Worm (Caenorhabditis elegans): ENCODE measurements around the gene chil-6.

The chil-6 gene

DNA sequence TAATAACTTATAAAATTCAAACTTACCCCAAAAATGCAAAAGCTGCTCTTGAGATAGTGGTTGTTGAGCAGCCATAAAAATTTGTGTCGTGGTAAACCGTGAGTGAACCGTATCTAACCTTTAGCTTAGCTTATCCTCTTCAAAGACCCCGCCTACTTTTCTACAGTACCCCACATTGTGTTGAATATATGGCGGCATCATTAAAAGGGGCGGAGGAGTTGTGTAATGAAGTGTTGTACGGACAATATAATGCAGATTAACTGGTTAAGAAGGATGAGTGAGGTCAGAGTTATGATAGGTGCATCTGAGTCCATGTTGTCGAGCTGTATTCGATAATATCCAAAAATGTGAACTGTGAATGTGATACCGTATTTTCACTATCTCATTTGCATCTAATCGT is 29.8 kb downstream of the chil-6 start, which contains the start of gene eyg-1:
TSS of gene eyg-1 (minus strand) at position 101 of the 400 bp plus-strand sequence.
- no peak for TF ChIP-seq spr-3 (GFP tag; optimal IDR thresholded peaks at IDR 0.05)
- peak; percentile 53 for TF ChIP-seq aha-1 (tag)

DNA sequence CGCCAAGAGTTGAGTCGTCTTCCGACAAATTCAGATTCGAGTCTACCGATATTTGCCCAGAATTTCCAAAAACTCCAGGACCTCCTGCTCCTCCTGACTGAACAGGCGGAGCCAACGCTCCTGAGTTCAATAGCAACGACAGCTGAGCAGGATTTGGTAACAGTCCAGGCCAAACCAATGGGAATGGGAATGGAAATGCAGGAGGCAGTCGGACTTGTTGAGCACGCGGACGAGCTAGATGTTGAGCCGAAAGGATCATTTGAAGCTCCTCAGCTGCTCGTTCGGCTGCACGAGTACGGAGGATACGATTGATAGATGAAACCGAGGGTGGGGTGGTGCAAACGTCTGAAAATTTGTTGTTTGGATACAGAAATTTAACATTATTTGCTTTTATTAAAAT is 30.7 kb downstream of the chil-6 start:
- TF ChIP-seq gei-8 (GFP tag; optimal IDR thresholded peaks at IDR 0.05) (no peak), tag-97 (GFP tag; IDR thresholded peaks at IDR 0.05) (no peak), hmg-1.1 (GFP tag; IDR thresholded peaks at IDR 0.05) (no peak), spr-3 (GFP tag; optimal IDR thresholded peaks at IDR 0.05) (no peak), egl-27 (tag; optimal IDR thresholded peaks at IDR 0.05) (no peak), daf-12 (tag; optimal IDR thresholded peaks at IDR 0.05) (no peak), nhr-6 (tag; optimal IDR thresholded peaks at IDR 0.05) (no peak), aha-1 (tag) (peak; percentile 56)

DNA sequence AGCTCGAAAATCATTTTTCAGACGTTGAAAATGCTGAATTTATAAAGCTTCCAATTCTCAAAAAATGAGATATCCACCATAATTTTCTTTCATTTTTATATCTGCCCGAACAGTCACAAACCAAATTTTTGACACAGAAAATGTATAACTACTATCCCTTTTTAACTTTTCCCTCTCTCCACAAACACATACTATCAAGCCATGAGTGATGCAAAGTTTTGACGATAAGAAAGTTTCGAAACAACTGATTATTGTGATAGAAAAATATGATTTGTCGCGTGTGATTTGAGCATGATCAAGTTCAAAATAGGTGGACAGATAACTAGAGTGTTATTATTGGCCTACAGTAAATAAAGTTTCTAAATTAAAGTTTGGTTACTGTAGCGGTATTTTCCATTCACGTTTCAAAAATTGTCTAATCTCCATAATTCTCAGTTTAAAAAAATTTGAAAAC is 50.1 kb downstream of the chil-6 start, which contains the start of gene cyp-13A8:
TSS of gene cyp-13A8 (minus strand) at position 51 of the 454 bp plus-strand sequence.
- TF ChIP-seq cey-2 (tag; optimal IDR thresholded peaks at IDR 0.05; ENCODE audit: borderline replicate concordance, insufficient read depth): no peak
- no peak for TF ChIP-seq attf-4 (tag; optimal IDR thresholded peaks at IDR 0.05)
- TF ChIP-seq F26F4.8 (GFP tag; conservative IDR thresholded peaks at IDR 0.05): no peak
- peak; percentile 78 for TF ChIP-seq nhr-28 (tag; optimal IDR thresholded peaks at IDR 0.05)
- TF ChIP-seq ceh-20 (GFP tag; IDR thresholded peaks at IDR 0.05): no peak
- TF ChIP-seq nhr-77 (tag; optimal IDR thresholded peaks at IDR 0.05): peak; percentile 1
- peak; percentile 91 for TF ChIP-seq hlh-30 (tag; optimal IDR thresholded peaks at IDR 0.05; ENCODE audit: insufficient read depth)
- TF ChIP-seq ZK546.5 (tag; optimal IDR thresholded peaks at IDR 0.05): no peak
- TF ChIP-seq mes-2 (tag; optimal IDR thresholded peaks at IDR 0.05; ENCODE audit: poor library complexity, severe bottlenecking): no peak
- TF ChIP-seq fos-1 (tag; optimal IDR thresholded peaks at IDR 0.05): no peak
- peak in 1 of 2 experiments; percentile 21 for TF ChIP-seq unc-62 (GFP tag; optimal IDR thresholded peaks at IDR 0.05 in 1 of 2)
- no peak for TF ChIP-seq unc-62 (tag; optimal IDR thresholded peaks at IDR 0.05)
- TF ChIP-seq rbr-2 (tag; optimal IDR thresholded peaks at IDR 0.05): no peak
- TF ChIP-seq nhr-102 (tag; optimal IDR thresholded peaks at IDR 0.05): peak; percentile 93
- no peak for TF ChIP-seq lin-39 (tag; optimal IDR thresholded peaks at IDR 0.05)
- TF ChIP-seq skn-1 (tag; optimal IDR thresholded peaks at IDR 0.05): no peak
- TF ChIP-seq tra-1 (GFP tag; IDR thresholded peaks at IDR 0.05): 0 out of 2 replicates have a peak, but pooled peaks have one; percentile 29
- no peak for TF ChIP-seq madf-5 (GFP tag; IDR thresholded peaks at IDR 0.05)
- TF ChIP-seq mxl-3 (GFP tag; optimal IDR thresholded peaks at IDR 0.05): peak; percentile 56
- TF ChIP-seq ztf-11 (tag; optimal IDR thresholded peaks at IDR 0.05): no peak
- no peak for TF ChIP-seq nhr-11 (tag; optimal IDR thresholded peaks at IDR 0.05)
- TF ChIP-seq daf-16 (GFP tag; optimal IDR thresholded peaks at IDR 0.05): no peak
- TF ChIP-seq daf-16 (tag; optimal IDR thresholded peaks at IDR 0.05): peak; percentile 71
- TF ChIP-seq pqm-1 (tag; optimal IDR thresholded peaks at IDR 0.05): peak; percentile 91
- no peak for TF ChIP-seq snpc-4 (tag; optimal IDR thresholded peaks at IDR 0.05)
- peak in 1 of 2 experiments; percentile 66 for TF ChIP-seq mdl-1 (tag; optimal IDR thresholded peaks at IDR 0.05)
- TF ChIP-seq hlh-11 (tag; optimal IDR thresholded peaks at IDR 0.05): peak; percentile 79
- no peak for TF ChIP-seq mxl-2 (GFP tag; conservative IDR thresholded peaks at IDR 0.05)
- no peak for TF ChIP-seq nhr-76 (tag; optimal IDR thresholded peaks at IDR 0.05)
- peak; percentile 38 for TF ChIP-seq aha-1 (tag)
- no peak for TF ChIP-seq lir-3 (tag; optimal IDR thresholded peaks at IDR 0.05)
- peak; percentile 68 for TF ChIP-seq dve-1 (tag; optimal IDR thresholded peaks at IDR 0.05; ENCODE audit: insufficient read depth)
- TF ChIP-seq nhr-10 (tag; optimal IDR thresholded peaks at IDR 0.05): no peak
- TF ChIP-seq ZK337.2 (GFP tag; IDR thresholded peaks at IDR 0.05): no peak
- TF ChIP-seq dmd-9 (GFP tag; IDR thresholded peaks at IDR 0.05): no peak
- TF ChIP-seq dmd-6 (GFP tag; IDR thresholded peaks at IDR 0.05): peak; percentile 90
